Fruit fly (Drosophila melanogaster) whole organism, embryonic: Measurements from ENCODE around the gene CG9117.

ENCODE experiments used
- Adf1 ChIP-seq: fragments of 200-800 bp; sonication (Bioruptor generic); IDR thresholded peaks from 2 replicates; pipeline ENCODE4 v1.3.6; 2022; ENCODE audit warnings: missing biosample characterization, missing genetic modification characterization
- Bgb ChIP-seq: fragments of 200-800 bp; sonication (Bioruptor generic); IDR thresholded peaks from 2 replicates; pipeline ENCODE4 v1.3.6; 2022; ENCODE audit warnings: missing biosample characterization, missing genetic modification characterization; ENCODE audit not compliant: partially characterized antibody
- Blimp-1 ChIP-seq: fragments of 200-800 bp; sonication (Bioruptor generic); optimal IDR thresholded peaks from 3 replicates; lab custom pipeline; 2018; ENCODE audit warnings: missing biosample characterization, missing genetic modification characterization, mild to moderate bottlenecking, moderate library complexity, missing genetic modification reagents
- CG10267 ChIP-seq: fragments of 200-800 bp; sonication (Bioruptor generic); optimal IDR thresholded peaks from 2 replicates; lab custom pipeline; 2018; ENCODE audit warnings: missing biosample characterization, mild to moderate bottlenecking, missing genetic modification characterization, moderate library complexity
- CG11398 ChIP-seq: fragments of 200-800 bp; sonication (Bioruptor generic); optimal IDR thresholded peaks from 2 replicates; lab custom pipeline; 2016; ENCODE audit warnings: missing biosample characterization, missing genetic modification characterization
- CG11456 ChIP-seq: fragments of 200-800 bp; sonication (Bioruptor generic); IDR thresholded peaks from 3 replicates; pipeline ENCODE4 v1.3.6; 2022; ENCODE audit warnings: missing biosample characterization, missing genetic modification characterization
- CG11504 ChIP-seq: fragments of 200-800 bp; sonication (Bioruptor generic); optimal IDR thresholded peaks from 3 replicates; lab custom pipeline; 2019; ENCODE audit warnings: missing biosample characterization, mild to moderate bottlenecking, missing genetic modification characterization, moderate library complexity
- CG1233 ChIP-seq: fragments of 200-800 bp; sonication (Bioruptor generic); optimal IDR thresholded peaks from 4 replicates; lab custom pipeline; 2018; ENCODE audit warnings: missing biosample characterization, mild to moderate bottlenecking, missing genetic modification characterization
- CG12744 ChIP-seq: fragments of 200-800 bp; sonication (Bioruptor generic); optimal IDR thresholded peaks from 2 replicates; lab custom pipeline; 2016; ENCODE audit warnings: missing biosample characterization, missing genetic modification characterization
- CG13894 ChIP-seq: fragments of 200-800 bp; sonication (Bioruptor generic); optimal IDR thresholded peaks from 3 replicates; lab custom pipeline; 2018; ENCODE audit warnings: missing biosample characterization, mild to moderate bottlenecking, missing genetic modification characterization, moderate library complexity
- CG15514 ChIP-seq: fragments of 200-800 bp; sonication (Bioruptor generic); optimal IDR thresholded peaks from 3 replicates; lab custom pipeline; 2017; ENCODE audit warnings: missing biosample characterization, missing genetic modification characterization, mild to moderate bottlenecking, moderate library complexity, missing genetic modification reagents
- CG16779 ChIP-seq: fragments of 200-800 bp; sonication (Bioruptor generic); IDR thresholded peaks from 2 replicates; pipeline ENCODE4 v1.3.6; 2022; ENCODE audit warnings: missing biosample characterization, missing genetic modification characterization
- CG18599 ChIP-seq: fragments of 200-800 bp; sonication (Bioruptor generic); optimal IDR thresholded peaks from 3 replicates; lab custom pipeline; 2017; ENCODE audit warnings: missing biosample characterization, missing genetic modification characterization, mild to moderate bottlenecking, moderate library complexity, missing genetic modification reagents
- CG32767 ChIP-seq: fragments of 200-800 bp; sonication (Bioruptor generic); IDR thresholded peaks from 2 replicates; pipeline ENCODE4 v1.3.6; 2022; ENCODE audit warnings: missing biosample characterization, missing genetic modification characterization
- CG3281 ChIP-seq: fragments of 200-800 bp; sonication (Bioruptor generic); optimal IDR thresholded peaks from 3 replicates; lab custom pipeline; 2017; ENCODE audit warnings: missing biosample characterization, mild to moderate bottlenecking, missing genetic modification characterization
- CrebB ChIP-seq: fragments of 200-800 bp; sonication (Bioruptor generic); optimal IDR thresholded peaks from 3 replicates; lab custom pipeline; 2018; ENCODE audit warnings: missing biosample characterization, mild to moderate bottlenecking, missing genetic modification characterization
- Ets65A ChIP-seq: fragments of 200-800 bp; sonication (Bioruptor generic); peaks from one replicate; lab custom pipeline; 2016; ENCODE audit warnings: missing biosample characterization, missing genetic modification characterization
- Hr51 ChIP-seq, 2 experiments: fragments of 200-800 bp; sonication (Bioruptor generic); optimal IDR thresholded peaks; 2 replicates in 1 of 2; 3 replicates in 1 of 2; lab custom pipeline; 2016 to 2018; ENCODE audit warnings: missing biosample characterization in 2 of 2, missing genetic modification characterization in 2 of 2, mild to moderate bottlenecking in 1 of 2, moderate library complexity in 1 of 2
- Med ChIP-seq: fragments of 200-800 bp; sonication (Bioruptor generic); peaks from one replicate; lab custom pipeline; 2016; ENCODE audit warnings: missing biosample characterization, missing genetic modification characterization, mild to moderate bottlenecking, inconsistent platforms, moderate library complexity
- Trl ChIP-seq, 3 experiments: fragments of >200 bp in 2 of 3; fragments of 200-800 bp in 1 of 3; sonication (Bioruptor generic) in 1 of 3; optimal IDR thresholded peaks; 2 replicates in 1 of 3; 3 replicates in 2 of 3; lab custom pipeline; 2016 to 2017; ENCODE audit warnings: missing biosample characterization in 1 of 3, missing genetic modification characterization in 1 of 3
- Xrp1 ChIP-seq: fragments of 200-800 bp; sonication (Bioruptor generic); IDR thresholded peaks from 2 replicates; pipeline ENCODE4 v1.3.6; 2022; ENCODE audit warnings: missing biosample characterization, missing genetic modification characterization
- ap ChIP-seq: fragments of 200-800 bp; sonication (Bioruptor generic); IDR thresholded peaks from 2 replicates; pipeline ENCODE4 v1.3.6; 2022; ENCODE audit warnings: missing biosample characterization, missing genetic modification characterization
- ase ChIP-seq: fragments of 200-800 bp; sonication (Bioruptor generic); IDR thresholded peaks from 3 replicates; pipeline ENCODE4 v1.3.6; 2022; ENCODE audit warnings: missing biosample characterization, missing genetic modification characterization
- bcd ChIP-seq: fragments of 200-800 bp; sonication (Bioruptor generic); optimal IDR thresholded peaks from 2 replicates; lab custom pipeline; 2017; ENCODE audit warnings: missing biosample characterization, mild to moderate bottlenecking, missing genetic modification characterization
- cg ChIP-seq: fragments of 200-800 bp; sonication (Bioruptor generic); optimal IDR thresholded peaks from 3 replicates; lab custom pipeline; 2019; ENCODE audit warnings: missing biosample characterization, mild to moderate bottlenecking, missing genetic modification characterization, moderate library complexity
- da ChIP-seq: fragments of 200-800 bp; sonication (Bioruptor generic); optimal IDR thresholded peaks from 2 replicates; lab custom pipeline; 2016; ENCODE audit warnings: missing biosample characterization, missing genetic modification characterization
- grau ChIP-seq: fragments of 200-800 bp; optimal IDR thresholded peaks from 3 replicates; lab custom pipeline; 2019; ENCODE audit warnings: missing biosample characterization, mild to moderate bottlenecking, missing genetic modification characterization, moderate library complexity
- gt ChIP-seq: fragments of 200-800 bp; sonication (Bioruptor generic); IDR thresholded peaks from 2 replicates; pipeline ENCODE4 v1.3.6; 2022; ENCODE audit warnings: missing biosample characterization, missing genetic modification characterization
- h ChIP-seq: fragments of >200 bp; optimal IDR thresholded peaks from 2 replicates; lab custom pipeline; 2017
- inv ChIP-seq: fragments of 200-800 bp; sonication (Bioruptor generic); IDR thresholded peaks from 2 replicates; pipeline ENCODE4 v1.3.6; 2022; ENCODE audit warnings: missing biosample characterization, missing genetic modification characterization; ENCODE audit not compliant: partially characterized antibody
- jigr1 ChIP-seq: fragments of 200-800 bp; sonication (Bioruptor generic); IDR thresholded peaks from 3 replicates; pipeline ENCODE4 v1.3.6; 2022; ENCODE audit warnings: missing biosample characterization, missing genetic modification characterization
- kni ChIP-seq: fragments of 200-800 bp; sonication (Bioruptor generic); optimal IDR thresholded peaks from 3 replicates; lab custom pipeline; 2017; ENCODE audit warnings: mild to moderate bottlenecking, missing biosample characterization, missing genetic modification reagents, missing genetic modification characterization
- lov ChIP-seq, 2 experiments: fragments of 200-800 bp in 1 of 2; fragments of >200 bp in 1 of 2; sonication (Bioruptor generic) in 1 of 2; IDR thresholded peaks in 1 of 2; optimal IDR thresholded peaks in 1 of 2; 2 replicates in 1 of 2; 3 replicates in 1 of 2; pipeline versions ENCODE4 v1.3.6 to Lab custom; 2017 to 2022; ENCODE audit warnings: missing biosample characterization in 1 of 2, missing genetic modification characterization in 1 of 2
- nom ChIP-seq: fragments of 200-800 bp; sonication (Bioruptor generic); optimal IDR thresholded peaks from 2 replicates; lab custom pipeline; 2017; ENCODE audit warnings: missing biosample characterization, missing genetic modification characterization, mild to moderate bottlenecking, moderate library complexity, missing genetic modification reagents
- otp ChIP-seq: fragments of 200-800 bp; sonication (Bioruptor generic); IDR thresholded peaks from 3 replicates; pipeline ENCODE4, ENCODE4 v1.3.6; 2022; ENCODE audit warnings: missing biosample characterization, missing genetic modification characterization
- p53 ChIP-seq: fragments of 200-800 bp; sonication (Bioruptor generic); optimal IDR thresholded peaks from 2 replicates; lab custom pipeline; 2016; ENCODE audit warnings: missing biosample characterization, missing genetic modification characterization
- pb ChIP-seq: fragments of 200-800 bp; sonication (Bioruptor generic); optimal IDR thresholded peaks from 3 replicates; lab custom pipeline; 2016; ENCODE audit warnings: missing biosample characterization, missing genetic modification characterization
- row ChIP-seq: fragments of 200-800 bp; sonication (Bioruptor generic); IDR thresholded peaks from 3 replicates; pipeline ENCODE4 v1.3.6; 2022; ENCODE audit warnings: missing biosample characterization, missing genetic modification characterization
- so ChIP-seq: fragments of 200-800 bp; sonication (Bioruptor generic); IDR thresholded peaks from 3 replicates; pipeline ENCODE4 v1.3.6; 2022; ENCODE audit warnings: missing biosample characterization, missing genetic modification characterization
- zf30C ChIP-seq: fragments of 200-800 bp; sonication (Bioruptor generic); optimal IDR thresholded peaks from 3 replicates; lab custom pipeline; 2018; ENCODE audit warnings: missing biosample characterization, mild to moderate bottlenecking, missing genetic modification characterization

The CG9117 gene

dm6 chr2L:6053874-6054469, 16.3 kb upstream of the CG9117 start, which contains the start of gene CG13995 (continued):
- TF ChIP-seq p53 (GFP tag; lab: Kevin White, UChicago) (no peak), CG10267 (tag; lab: Kevin White, UChicago) (no peak), gt (no peak), row (GFP tag; lab: Robert Waterston, UW) (peak; percentile 12; the same call in 1 of the 3 replicates), inv (0 out of 2 replicates have a peak, but pooled peaks have one; percentile 10), CG18599 (GFP tag; lab: Kevin White, UChicago) (peak; percentile 7), jigr1 (GFP tag; lab: Robert Waterston, UW) (no peak), Blimp-1 (GFP tag; lab: Kevin White, UChicago) (peak; percentile 28), pb (GFP tag; lab: Kevin White, UChicago) (no peak), CG3281 (no peak), h (lab: Kevin White, UChicago) (no peak), lov (optimal IDR thresholded peaks at IDR 0.05; lab: Kevin White, UChicago) (no peak), lov (GFP tag; IDR thresholded peaks at IDR 0.05; lab: Robert Waterston, UW) (no peak), Bgb (GFP tag; lab: Robert Waterston, UW) (peak; percentile 27; the same call in 1 of the 2 replicates), CG11398 (GFP tag; lab: Kevin White, UChicago) (no peak), Trl (optimal IDR thresholded peaks at IDR 0.05; lab: Kevin White, UChicago) (peak in 1 of 2 experiments; percentile 71), Trl (GFP tag; optimal IDR thresholded peaks at IDR 0.05; lab: Kevin White, UChicago) (no peak), otp (no peak), so (no peak), Hr51 (GFP tag; optimal IDR thresholded peaks at IDR 0.05; lab: Kevin White, UChicago) (peak in 1 of 2 experiments; percentile 75), bcd (GFP tag; lab: Kevin White, UChicago) (no peak), CG15514 (GFP tag; lab: Kevin White, UChicago) (peak; percentile 18), CG11504 (tag; lab: Kevin White, UChicago) (no peak), cg (GFP tag; lab: Kevin White, UChicago) (peak; percentile 57), ap (GFP tag; lab: Robert Waterston, UW) (no peak), grau (tag; lab: Kevin White, UChicago) (peak; percentile 60), CG13894 (tag; lab: Kevin White, UChicago) (peak; percentile 100), Xrp1 (no peak), CG32767 (GFP tag; lab: Robert Waterston, UW) (0 out of 2 replicates have a peak, but pooled peaks have one; percentile 26), ase (0 out of 3 replicates have a peak, but pooled peaks have one; percentile 36), CrebB (tag; lab: Kevin White, UChicago) (no peak), Med (GFP tag; lab: Kevin White, UChicago) (peak; percentile 58), CG11456 (no peak), CG16779 (GFP tag; lab: Robert Waterston, UW) (peak; percentile 74), CG12744 (GFP tag; lab: Kevin White, UChicago) (no peak), nom (GFP tag; lab: Kevin White, UChicago) (peak; percentile 54), CG1233 (GFP tag; lab: Kevin White, UChicago) (no peak), zf30C (GFP tag; lab: Kevin White, UChicago) (no peak), Adf1 (GFP tag; lab: Robert Waterston, UW) (peak; percentile 14; the same call in 1 of the 2 replicates), kni (no peak), da (GFP tag; lab: Kevin White, UChicago) (no peak), Ets65A (no peak)
